Worm (Caenorhabditis elegans): ENCODE results near the gene F14H3.15.

The F14H3.15 gene

ce11 chrV:16073856-16074255, 13.8 kb upstream of the F14H3.15 start, which contains the start of gene srj-10:
Gene srj-10, minus strand, starts transcription at chrV:16073956.
- TF ChIP-seq T22C8.4 (GFP tag; IDR thresholded peaks at IDR 0.05) = no peak
- no peak for TF ChIP-seq med-1 (GFP tag; optimal IDR thresholded peaks at IDR 0.05; ENCODE audit: insufficient read depth)
- TF ChIP-seq ref-1 (GFP tag; conservative IDR thresholded peaks at IDR 0.05) = no peak
- TF ChIP-seq klf-2 (GFP tag; conservative IDR thresholded peaks at IDR 0.05) = no peak
- TF ChIP-seq ztf-23 (GFP tag; IDR thresholded peaks at IDR 0.05) = no peak
- TF ChIP-seq flt-1 (GFP tag; IDR thresholded peaks at IDR 0.05) = no peak
- no peak for TF ChIP-seq tab-1 (GFP tag; IDR thresholded peaks at IDR 0.05)
- TF ChIP-seq ztf-29 (GFP tag; IDR thresholded peaks at IDR 0.05) = no peak
- no peak for TF ChIP-seq cog-1 (tag; optimal IDR thresholded peaks at IDR 0.05)

ce11 chrV:16071167-16071566, 11.1 kb upstream of the F14H3.15 start, which contains the start of gene nhr-176:
Gene nhr-176, plus strand, starts transcription at chrV:16071325.
- no peak for TF ChIP-seq T22C8.4 (GFP tag; IDR thresholded peaks at IDR 0.05)
- no peak for TF ChIP-seq med-1 (GFP tag; optimal IDR thresholded peaks at IDR 0.05; ENCODE audit: insufficient read depth)
- no peak for TF ChIP-seq ref-1 (GFP tag; conservative IDR thresholded peaks at IDR 0.05)
- TF ChIP-seq tab-1 (GFP tag; IDR thresholded peaks at IDR 0.05) = no peak
- no peak for TF ChIP-seq cog-1 (tag; optimal IDR thresholded peaks at IDR 0.05)

ce11 chrV:16068938-16069337, 8.9 kb upstream of the F14H3.15 start, which contains the start of gene cyp-35D1:
Gene cyp-35D1, plus strand, starts transcription at chrV:16069238.
- TF ChIP-seq ztf-23 (GFP tag; IDR thresholded peaks at IDR 0.05) (no peak), T22C8.4 (GFP tag; IDR thresholded peaks at IDR 0.05) (no peak), med-1 (GFP tag; optimal IDR thresholded peaks at IDR 0.05; ENCODE audit: insufficient read depth) (no peak), klf-2 (GFP tag; conservative IDR thresholded peaks at IDR 0.05) (no peak), flt-1 (GFP tag; IDR thresholded peaks at IDR 0.05) (no peak), cog-1 (tag; optimal IDR thresholded peaks at IDR 0.05) (no peak), ref-1 (GFP tag; conservative IDR thresholded peaks at IDR 0.05) (no peak), ztf-29 (GFP tag; IDR thresholded peaks at IDR 0.05) (no peak), tab-1 (GFP tag; IDR thresholded peaks at IDR 0.05) (no peak)

- TF ChIP-seq flt-1 (GFP tag; IDR thresholded peaks at IDR 0.05) (no peak), ztf-23 (GFP tag; IDR thresholded peaks at IDR 0.05) (no peak), T22C8.4 (GFP tag; IDR thresholded peaks at IDR 0.05) (no peak), tab-1 (GFP tag; IDR thresholded peaks at IDR 0.05) (no peak), ztf-29 (GFP tag; IDR thresholded peaks at IDR 0.05) (no peak), med-1 (GFP tag; optimal IDR thresholded peaks at IDR 0.05; ENCODE audit: insufficient read depth) (no peak), cog-1 (tag; optimal IDR thresholded peaks at IDR 0.05) (no peak), klf-2 (GFP tag; conservative IDR thresholded peaks at IDR 0.05) (no peak), ref-1 (GFP tag; conservative IDR thresholded peaks at IDR 0.05) (no peak)
Measured at ce11 chrV:16062788-16063187, 2.8 kb upstream of the F14H3.15 start, which contains the start of gene F14H3.14. Gene F14H3.14, minus strand, starts transcription at chrV:16062888.

ce11 chrV:16061993-16062392, 2.0 kb upstream of the F14H3.15 start, which contains the start of gene fbxa-100:
Gene fbxa-100, minus strand, starts transcription at chrV:16062093.
- TF ChIP-seq tab-1 (GFP tag; IDR thresholded peaks at IDR 0.05) = no peak
- no peak for TF ChIP-seq klf-2 (GFP tag; conservative IDR thresholded peaks at IDR 0.05)
- no peak for TF ChIP-seq T22C8.4 (GFP tag; IDR thresholded peaks at IDR 0.05)
- TF ChIP-seq cog-1 (tag; optimal IDR thresholded peaks at IDR 0.05) = no peak
- TF ChIP-seq ztf-23 (GFP tag; IDR thresholded peaks at IDR 0.05) = no peak
- no peak for TF ChIP-seq ztf-29 (GFP tag; IDR thresholded peaks at IDR 0.05)
- no peak for TF ChIP-seq flt-1 (GFP tag; IDR thresholded peaks at IDR 0.05)
- no peak for TF ChIP-seq ref-1 (GFP tag; conservative IDR thresholded peaks at IDR 0.05)

- no peak for TF ChIP-seq ztf-29 (GFP tag; IDR thresholded peaks at IDR 0.05)
Measured at ce11 chrV:16058872-16059271, 1.2 kb downstream of the F14H3.15 start, which contains the start of gene F14H3.6. Gene F14H3.6, minus strand, starts transcription at chrV:16058893.

- TF ChIP-seq flt-1 (GFP tag; IDR thresholded peaks at IDR 0.05) (no peak), T22C8.4 (GFP tag; IDR thresholded peaks at IDR 0.05) (no peak)
Measured at ce11 chrV:16057010-16057463, 3.0 kb downstream of the F14H3.15 start, which contains the start of gene F14H3.5. Gene F14H3.5, minus strand, starts transcription at chrV:16057060.

ce11 chrV:16055031-16055430, 5.0 kb downstream of the F14H3.15 start, which contains the start of gene F14H3.4:
Gene F14H3.4, minus strand, starts transcription at chrV:16055072.
- TF ChIP-seq ref-1 (GFP tag; conservative IDR thresholded peaks at IDR 0.05) (no peak), tab-1 (GFP tag; IDR thresholded peaks at IDR 0.05) (no peak), flt-1 (GFP tag; IDR thresholded peaks at IDR 0.05) (no peak), ztf-29 (GFP tag; IDR thresholded peaks at IDR 0.05) (no peak), klf-2 (GFP tag; conservative IDR thresholded peaks at IDR 0.05) (no peak), med-1 (GFP tag; optimal IDR thresholded peaks at IDR 0.05; ENCODE audit: insufficient read depth) (no peak), cog-1 (tag; optimal IDR thresholded peaks at IDR 0.05) (no peak)

ce11 chrV:16053373-16053772, 6.7 kb downstream of the F14H3.15 start, which contains the start of gene F14H3.3:
Gene F14H3.3, minus strand, starts transcription at chrV:16053473.
- no peak for TF ChIP-seq klf-2 (GFP tag; conservative IDR thresholded peaks at IDR 0.05)

- TF ChIP-seq klf-2 (GFP tag; conservative IDR thresholded peaks at IDR 0.05) = no peak
Measured at ce11 chrV:16049177-16049576, 10.9 kb downstream of the F14H3.15 start, which contains the start of gene best-12. Gene best-12, plus strand, starts transcription at chrV:16049477.

- no peak for TF ChIP-seq med-1 (GFP tag; optimal IDR thresholded peaks at IDR 0.05; ENCODE audit: insufficient read depth)
- TF ChIP-seq flt-1 (GFP tag; IDR thresholded peaks at IDR 0.05) = no peak
- no peak for TF ChIP-seq ztf-29 (GFP tag; IDR thresholded peaks at IDR 0.05)
- no peak for TF ChIP-seq klf-2 (GFP tag; conservative IDR thresholded peaks at IDR 0.05)
- TF ChIP-seq ztf-23 (GFP tag; IDR thresholded peaks at IDR 0.05) = no peak
- no peak for TF ChIP-seq cog-1 (tag; optimal IDR thresholded peaks at IDR 0.05)
- TF ChIP-seq ref-1 (GFP tag; conservative IDR thresholded peaks at IDR 0.05) = no peak
- TF ChIP-seq tab-1 (GFP tag; IDR thresholded peaks at IDR 0.05) = no peak
- no peak for TF ChIP-seq T22C8.4 (GFP tag; IDR thresholded peaks at IDR 0.05)
Measured at ce11 chrV:16047508-16047907, 12.5 kb downstream of the F14H3.15 start, which contains the start of gene str-198. Gene str-198, plus strand, starts transcription at chrV:16047808.
